Fruit fly (Drosophila melanogaster): ENCODE measurements around the gene CCT3.

- TF ChIP-seq CG15336 (GFP tag; IDR thresholded peaks at IDR 0.05) (no peak), Hr38 (GFP tag; optimal IDR thresholded peaks at IDR 0.05) (no peak), OdsH (GFP tag; optimal IDR thresholded peaks at IDR 0.05) (no peak), dac (GFP tag; optimal IDR thresholded peaks at IDR 0.05) (no peak), Ets21C (GFP tag; optimal IDR thresholded peaks at IDR 0.05) (no peak), Eip93F (GFP tag; optimal IDR thresholded peaks at IDR 0.05) (no peak), esn (GFP tag; optimal IDR thresholded peaks at IDR 0.05) (no peak), spab (GFP tag; optimal IDR thresholded peaks at IDR 0.05) (no peak), CG4318 (GFP tag; optimal IDR thresholded peaks at IDR 0.05) (no peak)
Observed at dm6 chr3R:16611240-16611639, 36.2 kb upstream of the CCT3 start.

Measured in whole organism, prepupa.